Worm (Caenorhabditis elegans): ENCODE data around the gene perm-4.

- TF ChIP-seq sea-2 (GFP tag; optimal IDR thresholded peaks at IDR 0.05) (no peak), nhr-25 (tag; optimal IDR thresholded peaks at IDR 0.05) (no peak), nhr-11 (tag; optimal IDR thresholded peaks at IDR 0.05) (no peak), skn-1 (tag; optimal IDR thresholded peaks at IDR 0.05) (no peak), lin-39 (tag; optimal IDR thresholded peaks at IDR 0.05) (no peak), R02D3.7 (tag; optimal IDR thresholded peaks at IDR 0.05) (no peak), nhr-12 (tag; optimal IDR thresholded peaks at IDR 0.05) (no peak), snpc-4 (tag; optimal IDR thresholded peaks at IDR 0.05) (no peak), pqm-1 (tag; optimal IDR thresholded peaks at IDR 0.05) (no peak)
These were observed 27.8 kb downstream of the perm-4 start, which contains the start of gene cox-18 for ce11 chrIV:1097153-1097552.
